Fruit fly (Drosophila melanogaster) whole organism, embryonic: ENCODE data around the gene SelT.
A peak's percentile ranks its signal among the peaks of the same experiment; 100 is the strongest.

Experiments
- Antp ChIP-seq: fragments of 200-800 bp; sonication (Bioruptor generic); optimal IDR thresholded peaks from 3 replicates; lab custom pipeline; 2016; ENCODE audit warnings: missing biosample characterization, missing genetic modification characterization
- Atf-2 ChIP-seq: fragments of 200-800 bp; sonication (Bioruptor generic); optimal IDR thresholded peaks from 2 replicates; lab custom pipeline; 2016; ENCODE audit warnings: missing biosample characterization, missing genetic modification characterization
- CG10209 ChIP-seq: fragments of 200-800 bp; sonication (Bioruptor generic); optimal IDR thresholded peaks from 3 replicates; lab custom pipeline; 2017; ENCODE audit warnings: missing biosample characterization, mild to moderate bottlenecking, missing genetic modification characterization, missing genetic modification reagents
- CG10366 ChIP-seq: fragments of 200-800 bp; sonication (Bioruptor generic); IDR thresholded peaks from 2 replicates; pipeline ENCODE4 v1.3.6; 2022; ENCODE audit warnings: missing biosample characterization, missing genetic modification characterization
- CG10959 ChIP-seq: fragments of 200-800 bp; sonication (Bioruptor generic); IDR thresholded peaks from 2 replicates; pipeline ENCODE4 v1.3.6; 2022; ENCODE audit warnings: missing biosample characterization, missing genetic modification characterization
- CG11560 ChIP-seq: fragments of 200-800 bp; sonication (Bioruptor generic); IDR thresholded peaks from 3 replicates; pipeline ENCODE4 v1.3.6; 2022; ENCODE audit warnings: missing biosample characterization, missing genetic modification characterization
- CG12155 ChIP-seq: fragments of 200-800 bp; sonication (Bioruptor generic); optimal IDR thresholded peaks from 3 replicates; lab custom pipeline; 2016; ENCODE audit warnings: missing biosample characterization, missing genetic modification characterization
- CG12299 ChIP-seq: fragments of 200-800 bp; sonication (Bioruptor generic); optimal IDR thresholded peaks from 2 replicates; lab custom pipeline; 2018; ENCODE audit warnings: missing biosample characterization, mild to moderate bottlenecking, missing genetic modification characterization
- CG12659 ChIP-seq: fragments of 200-800 bp; sonication (Bioruptor generic); optimal IDR thresholded peaks from 3 replicates; lab custom pipeline; 2017; ENCODE audit warnings: mild to moderate bottlenecking, missing biosample characterization, missing genetic modification reagents, missing genetic modification characterization
- CG13123 ChIP-seq: fragments of 200-800 bp; sonication (Bioruptor generic); optimal IDR thresholded peaks from 2 replicates; lab custom pipeline; 2016; ENCODE audit warnings: missing biosample characterization, missing genetic modification characterization
- CG13287 ChIP-seq: fragments of 200-800 bp; sonication (Bioruptor generic); IDR thresholded peaks from 2 replicates; pipeline ENCODE4 v1.3.6; 2022; ENCODE audit warnings: missing biosample characterization, missing genetic modification characterization; ENCODE audit not compliant: partially characterized antibody
- CG14014 ChIP-seq: fragments of 200-800 bp; sonication (Bioruptor generic); IDR thresholded peaks from 2 replicates; pipeline ENCODE4 v1.3.6; 2022; ENCODE audit warnings: missing biosample characterization, missing genetic modification characterization
- CG15514 ChIP-seq: fragments of 200-800 bp; sonication (Bioruptor generic); optimal IDR thresholded peaks from 3 replicates; lab custom pipeline; 2017; ENCODE audit warnings: missing biosample characterization, missing genetic modification characterization, mild to moderate bottlenecking, moderate library complexity, missing genetic modification reagents
- CG2120 ChIP-seq: fragments of 200-800 bp; sonication (Bioruptor generic); optimal IDR thresholded peaks from 3 replicates; lab custom pipeline; 2016; ENCODE audit warnings: missing biosample characterization, missing genetic modification characterization
- CG2678 ChIP-seq: fragments of 200-800 bp; sonication (Bioruptor generic); optimal IDR thresholded peaks from 3 replicates; lab custom pipeline; 2019; ENCODE audit warnings: missing biosample characterization, mild to moderate bottlenecking, missing genetic modification characterization, moderate library complexity
- CG2875 ChIP-seq: fragments of 200-800 bp; sonication (Bioruptor generic); optimal IDR thresholded peaks from 2 replicates; lab custom pipeline; 2017; ENCODE audit warnings: missing biosample characterization, mild to moderate bottlenecking, missing genetic modification characterization, missing genetic modification reagents
- CG3163 ChIP-seq: fragments of 200-800 bp; sonication (Bioruptor generic); optimal IDR thresholded peaks from 3 replicates; lab custom pipeline; 2016; ENCODE audit warnings: missing biosample characterization, missing genetic modification characterization
- CG42726 ChIP-seq: fragments of 200-800 bp; sonication (Bioruptor generic); IDR thresholded peaks from 2 replicates; pipeline ENCODE4 v1.3.6; 2022; ENCODE audit warnings: missing biosample characterization, missing genetic modification characterization; ENCODE audit not compliant: partially characterized antibody
- CG4282 ChIP-seq: fragments of 200-800 bp; sonication (Bioruptor generic); optimal IDR thresholded peaks from 2 replicates; lab custom pipeline; 2016; ENCODE audit warnings: missing biosample characterization, missing genetic modification characterization
- CG5953 ChIP-seq: fragments of 200-800 bp; sonication (Bioruptor generic); IDR thresholded peaks from 2 replicates; pipeline ENCODE4 v1.3.6; 2022; ENCODE audit warnings: missing biosample characterization, missing genetic modification characterization
- CTCF ChIP-seq: fragments of 200-800 bp; sonication (Bioruptor generic); optimal IDR thresholded peaks from 2 replicates; lab custom pipeline; 2017; ENCODE audit warnings: missing biosample characterization, mild to moderate bottlenecking, missing genetic modification characterization, moderate library complexity
- D19B ChIP-seq: fragments of 200-800 bp; sonication (Bioruptor generic); optimal IDR thresholded peaks from 2 replicates; lab custom pipeline; 2017; ENCODE audit warnings: missing biosample characterization, mild to moderate bottlenecking, missing genetic modification characterization
- Dbx ChIP-seq: fragments of 200-800 bp; sonication (Bioruptor generic); IDR thresholded peaks from 3 replicates; pipeline ENCODE4 v1.3.6; 2022; ENCODE audit warnings: missing biosample characterization, missing genetic modification characterization
- HHEX ChIP-seq: fragments of 200-800 bp; sonication (Bioruptor generic); optimal IDR thresholded peaks from 3 replicates; lab custom pipeline; 2017; ENCODE audit warnings: missing biosample characterization, mild to moderate bottlenecking, missing genetic modification characterization, missing genetic modification reagents
- HLH4C ChIP-seq: fragments of 200-800 bp; sonication (Bioruptor generic); IDR thresholded peaks from 3 replicates; pipeline ENCODE4 v1.3.6; 2022; ENCODE audit warnings: missing biosample characterization, missing genetic modification characterization; ENCODE audit not compliant: partially characterized antibody
- Hr51 ChIP-seq, 2 experiments: fragments of 200-800 bp; sonication (Bioruptor generic); optimal IDR thresholded peaks; 2 replicates in 1 of 2; 3 replicates in 1 of 2; lab custom pipeline; 2016 to 2018; ENCODE audit warnings: missing biosample characterization in 2 of 2, missing genetic modification characterization in 2 of 2, mild to moderate bottlenecking in 1 of 2, moderate library complexity in 1 of 2
- Med ChIP-seq: fragments of 200-800 bp; sonication (Bioruptor generic); peaks from one replicate; lab custom pipeline; 2016; ENCODE audit warnings: missing biosample characterization, missing genetic modification characterization, mild to moderate bottlenecking, inconsistent platforms, moderate library complexity
- Nf-YA ChIP-seq: fragments of 200-800 bp; sonication (Bioruptor generic); IDR thresholded peaks from 2 replicates; pipeline ENCODE4 v1.3.6; 2022; ENCODE audit warnings: missing biosample characterization, missing genetic modification characterization
- Opbp ChIP-seq: fragments of 200-800 bp; sonication (Bioruptor generic); IDR thresholded peaks from 3 replicates; pipeline ENCODE4 v1.3.6; 2022; ENCODE audit warnings: missing biosample characterization, missing genetic modification characterization; ENCODE audit not compliant: partially characterized antibody
- PHDP ChIP-seq: fragments of 200-800 bp; sonication (Bioruptor generic); optimal IDR thresholded peaks from 3 replicates; lab custom pipeline; 2018; ENCODE audit warnings: missing biosample characterization, mild to moderate bottlenecking, missing genetic modification characterization, moderate library complexity
- Poxn ChIP-seq: fragments of 200-800 bp; sonication (Bioruptor generic); IDR thresholded peaks from 2 replicates; pipeline ENCODE4 v1.3.6; 2022; ENCODE audit warnings: missing biosample characterization, missing genetic modification characterization
- Tbp ChIP-seq: fragments of >200 bp; optimal IDR thresholded peaks from 2 replicates; lab custom pipeline; 2018; ENCODE audit warnings: missing biosample characterization, missing genetic modification characterization
- dysf ChIP-seq: fragments of 200-800 bp; sonication (Bioruptor generic); IDR thresholded peaks from 3 replicates; pipeline ENCODE4 v1.3.6; 2022; ENCODE audit warnings: missing biosample characterization, missing genetic modification characterization
- eyg ChIP-seq: fragments of 200-800 bp; sonication (Bioruptor generic); optimal IDR thresholded peaks from 3 replicates; lab custom pipeline; 2016; ENCODE audit warnings: missing biosample characterization, missing genetic modification characterization
- gce ChIP-seq: fragments of 200-800 bp; sonication (Bioruptor generic); IDR thresholded peaks from 3 replicates; pipeline ENCODE4 v1.3.6; 2022; ENCODE audit warnings: missing biosample characterization, missing genetic modification characterization
- gt ChIP-seq: fragments of 200-800 bp; sonication (Bioruptor generic); IDR thresholded peaks from 2 replicates; pipeline ENCODE4 v1.3.6; 2022; ENCODE audit warnings: missing biosample characterization, missing genetic modification characterization
- jing ChIP-seq: fragments of 200-800 bp; sonication (Bioruptor generic); optimal IDR thresholded peaks from 2 replicates; lab custom pipeline; 2018; ENCODE audit warnings: missing biosample characterization, mild to moderate bottlenecking, missing genetic modification characterization
- pb ChIP-seq: fragments of 200-800 bp; sonication (Bioruptor generic); optimal IDR thresholded peaks from 3 replicates; lab custom pipeline; 2016; ENCODE audit warnings: missing biosample characterization, missing genetic modification characterization
- pho ChIP-seq: fragments of 200-800 bp; sonication (Bioruptor generic); optimal IDR thresholded peaks from 2 replicates; lab custom pipeline; 2016; ENCODE audit warnings: missing biosample characterization, missing genetic modification characterization
- pnt ChIP-seq: fragments of 200-800 bp; sonication (Bioruptor generic); optimal IDR thresholded peaks from 3 replicates; lab custom pipeline; 2016; ENCODE audit warnings: missing biosample characterization, missing genetic modification characterization
- ranshi ChIP-seq: fragments of 200-800 bp; sonication (Bioruptor generic); IDR thresholded peaks from 2 replicates; pipeline ENCODE4 v1.3.6; 2022; ENCODE audit warnings: missing biosample characterization, missing genetic modification characterization
- sc ChIP-seq, 3 experiments: fragments of >200 bp in 2 of 3; fragments of 200-800 bp in 1 of 3; sonication (Bioruptor generic) in 1 of 3; optimal IDR thresholded peaks; 2 replicates in 2 of 3; 3 replicates in 1 of 3; lab custom pipeline; 2017; ENCODE audit warnings: mild to moderate bottlenecking in 1 of 3, missing biosample characterization in 1 of 3, missing genetic modification characterization in 1 of 3, missing genetic modification reagents in 1 of 3
- sd ChIP-seq: fragments of 200-800 bp; sonication (Bioruptor generic); optimal IDR thresholded peaks from 3 replicates; lab custom pipeline; 2018; ENCODE audit warnings: missing biosample characterization, mild to moderate bottlenecking, missing genetic modification characterization, moderate library complexity
- ssp ChIP-seq: fragments of 200-800 bp; sonication (Bioruptor generic); IDR thresholded peaks from 2 replicates; pipeline ENCODE4 v1.3.6; 2022; ENCODE audit warnings: missing biosample characterization, missing genetic modification characterization
- tap ChIP-seq: fragments of 200-800 bp; optimal IDR thresholded peaks from 3 replicates; lab custom pipeline; 2019; ENCODE audit warnings: missing biosample characterization, mild to moderate bottlenecking, missing genetic modification characterization, moderate library complexity
- trh ChIP-seq: fragments of 200-800 bp; sonication (Bioruptor generic); optimal IDR thresholded peaks from 2 replicates; lab custom pipeline; 2016; ENCODE audit warnings: missing biosample characterization, missing genetic modification characterization
- tup ChIP-seq: fragments of 200-800 bp; sonication (Bioruptor generic); optimal IDR thresholded peaks from 2 replicates; lab custom pipeline; 2016; ENCODE audit warnings: missing biosample characterization, mild to moderate bottlenecking, missing genetic modification characterization, moderate library complexity
- twi ChIP-seq: fragments of 200-800 bp; optimal IDR thresholded peaks from 2 replicates; lab custom pipeline; 2019; ENCODE audit warnings: missing biosample characterization, mild to moderate bottlenecking, missing genetic modification characterization, moderate library complexity
- wek ChIP-seq: fragments of 200-800 bp; sonication (Bioruptor generic); optimal IDR thresholded peaks from 3 replicates; lab custom pipeline; 2018; ENCODE audit warnings: missing biosample characterization, mild to moderate bottlenecking, missing genetic modification characterization, moderate library complexity

SelT gene

DNA sequence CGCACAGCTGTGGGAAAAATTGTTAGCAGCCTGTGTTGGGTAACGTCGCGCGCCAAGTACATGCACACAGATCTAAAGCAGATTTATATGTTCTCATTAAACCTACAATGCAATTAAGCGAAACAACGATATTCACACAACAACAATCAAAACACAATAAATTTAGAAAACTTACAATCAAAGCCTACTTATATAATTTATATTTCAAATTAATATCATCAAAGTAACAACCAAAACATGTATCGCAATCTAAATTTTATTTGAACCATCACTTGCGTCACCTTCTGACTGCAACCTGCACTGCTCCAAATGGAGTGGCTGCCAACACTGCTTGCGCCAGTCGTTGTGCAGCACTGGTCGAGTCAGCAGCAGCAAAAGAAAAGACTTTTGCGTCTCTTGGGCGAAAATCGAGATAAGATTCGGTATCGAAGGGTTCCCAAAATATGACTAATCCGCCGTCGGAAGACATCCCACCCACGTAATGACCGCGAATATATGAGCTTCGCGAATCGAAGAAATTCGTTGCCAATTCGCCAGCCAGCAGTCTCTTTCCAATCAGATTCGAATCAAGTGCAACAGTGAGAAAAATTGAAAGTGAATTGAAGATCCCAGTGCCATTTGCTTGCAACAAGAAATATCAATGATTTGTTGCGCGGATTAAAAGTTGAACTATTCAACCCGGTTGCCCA is 29.3 kb upstream of the SelT start, which contains the start of the genes CG8892 and CG34126 (continued):
- TF ChIP-seq Tbp (GFP tag; lab: Kevin White, UChicago): peak; percentile 75
- TF ChIP-seq CG10209 (GFP tag; lab: Kevin White, UChicago): peak; percentile 98
- TF ChIP-seq CG11560 (tag; lab: Robert Waterston, UW): peak; percentile 90
- peak; percentile 99 for TF ChIP-seq Med (GFP tag; lab: Kevin White, UChicago)
- TF ChIP-seq Dbx (GFP tag; lab: Robert Waterston, UW): peak; percentile 98
- peak; percentile 96 for TF ChIP-seq PHDP (tag; lab: Kevin White, UChicago)
- TF ChIP-seq HHEX (GFP tag; lab: Kevin White, UChicago): peak; percentile 97
- TF ChIP-seq HLH4C: 0 out of 3 replicates have a peak, but pooled peaks have one; percentile 28
- TF ChIP-seq tup: peak; percentile 95
- TF ChIP-seq D19B: peak; percentile 91
- TF ChIP-seq wek (GFP tag; lab: Kevin White, UChicago): peak; percentile 65
- peak; percentile 89 for TF ChIP-seq tap (tag; lab: Kevin White, UChicago)
- TF ChIP-seq eyg (GFP tag; lab: Kevin White, UChicago): peak; percentile 92
- TF ChIP-seq CG15514 (GFP tag; lab: Kevin White, UChicago): peak; percentile 93
- TF ChIP-seq pb (GFP tag; lab: Kevin White, UChicago): peak; percentile 85
- peak; percentile 96 for TF ChIP-seq trh
- TF ChIP-seq twi (tag; lab: Kevin White, UChicago): peak; percentile 97
- 0 out of 3 replicates have a peak, but pooled peaks have one; percentile 28 for TF ChIP-seq Opbp (GFP tag; lab: Robert Waterston, UW)
- peak; percentile 99 for TF ChIP-seq CG12659 (GFP tag; lab: Kevin White, UChicago)
- peak; percentile 92 for TF ChIP-seq CG12299 (tag; lab: Kevin White, UChicago)
- TF ChIP-seq CG13123 (GFP tag; lab: Kevin White, UChicago): peak; percentile 95
- TF ChIP-seq dysf: peak; percentile 98
- TF ChIP-seq pho: peak; percentile 97
- TF ChIP-seq CG2678 (tag; lab: Kevin White, UChicago): peak; percentile 97
- TF ChIP-seq gt (GFP tag; lab: Robert Waterston, UW): peak; percentile 94
- TF ChIP-seq CTCF (GFP tag; lab: Kevin White, UChicago): peak; percentile 57
- TF ChIP-seq Atf-2 (GFP tag; lab: Kevin White, UChicago): peak; percentile 94
- TF ChIP-seq CG2120 (GFP tag; lab: Kevin White, UChicago): peak; percentile 99
- TF ChIP-seq CG4282: peak; percentile 88
- peak; percentile 90 for TF ChIP-seq sd
- TF ChIP-seq ranshi: peak; percentile 94
- TF ChIP-seq sc (optimal IDR thresholded peaks at IDR 0.05; lab: Kevin White, UChicago): no peak
- TF ChIP-seq sc (GFP tag; optimal IDR thresholded peaks at IDR 0.05; lab: Kevin White, UChicago): peak; percentile 96
- peak; percentile 93 for TF ChIP-seq ssp (GFP tag; lab: Robert Waterston, UW)
- TF ChIP-seq Hr51 (GFP tag; optimal IDR thresholded peaks at IDR 0.05; lab: Kevin White, UChicago): peak; percentile 95 to 98
- TF ChIP-seq CG42726: peak; percentile 73
- TF ChIP-seq CG5953: peak; percentile 85
- TF ChIP-seq CG10366: peak; percentile 94
- peak; percentile 97 for TF ChIP-seq CG12155 (GFP tag; lab: Kevin White, UChicago)
- TF ChIP-seq Antp (GFP tag; lab: Kevin White, UChicago): peak; percentile 96
- peak; percentile 86 for TF ChIP-seq Poxn (GFP tag; lab: Robert Waterston, UW)
- TF ChIP-seq jing (GFP tag; lab: Kevin White, UChicago): peak; percentile 95
- peak; percentile 91 for TF ChIP-seq CG2875 (GFP tag; lab: Kevin White, UChicago)
- peak; percentile 30; the same call in 1 of the 2 replicates for TF ChIP-seq CG13287 (GFP tag; lab: Robert Waterston, UW)
- TF ChIP-seq pnt (GFP tag; lab: Kevin White, UChicago): peak; percentile 97
- TF ChIP-seq gce (GFP tag; lab: Robert Waterston, UW): peak; percentile 78; the same call in 2 of the 3 replicates
- TF ChIP-seq CG14014 (GFP tag; lab: Robert Waterston, UW): peak; percentile 95
- TF ChIP-seq Nf-YA (GFP tag; lab: Robert Waterston, UW): peak; percentile 89
- TF ChIP-seq CG10959: peak; percentile 93
- peak; percentile 84 for TF ChIP-seq CG3163 (GFP tag; lab: Kevin White, UChicago)
